Worm (Caenorhabditis elegans): ENCODE results near the gene F10E9.5.

- no peak for TF ChIP-seq egl-5 (tag; optimal IDR thresholded peaks at IDR 0.05)
- no peak for TF ChIP-seq zag-1 (tag; optimal IDR thresholded peaks at IDR 0.05)
- no peak for TF ChIP-seq nfya-1 (tag; optimal IDR thresholded peaks at IDR 0.05; ENCODE audit: insufficient read depth)
- no peak for TF ChIP-seq nhr-11 (tag; optimal IDR thresholded peaks at IDR 0.05)
- no peak for TF ChIP-seq mdl-1 (tag; optimal IDR thresholded peaks at IDR 0.05)
- TF ChIP-seq daf-12 (tag; optimal IDR thresholded peaks at IDR 0.05) = no peak
- no peak for TF ChIP-seq lin-15B (tag; optimal IDR thresholded peaks at IDR 0.05)
- no peak for TF ChIP-seq ZK546.5 (tag; optimal IDR thresholded peaks at IDR 0.05)
- no peak for TF ChIP-seq unc-62 (GFP tag; optimal IDR thresholded peaks at IDR 0.05)
- TF ChIP-seq snpc-4 (tag; optimal IDR thresholded peaks at IDR 0.05) = no peak
- no peak for TF ChIP-seq nhr-12 (tag; optimal IDR thresholded peaks at IDR 0.05)
- TF ChIP-seq jun-1 (tag; optimal IDR thresholded peaks at IDR 0.05) = no peak
- no peak for TF ChIP-seq nhr-77 (tag; optimal IDR thresholded peaks at IDR 0.05)
These were observed 23.9 kb upstream of the F10E9.5 start for ce11 chrIII:8283525-8283924.
